Worm (Caenorhabditis elegans): ENCODE measurements around the gene frpr-14.

DNA sequence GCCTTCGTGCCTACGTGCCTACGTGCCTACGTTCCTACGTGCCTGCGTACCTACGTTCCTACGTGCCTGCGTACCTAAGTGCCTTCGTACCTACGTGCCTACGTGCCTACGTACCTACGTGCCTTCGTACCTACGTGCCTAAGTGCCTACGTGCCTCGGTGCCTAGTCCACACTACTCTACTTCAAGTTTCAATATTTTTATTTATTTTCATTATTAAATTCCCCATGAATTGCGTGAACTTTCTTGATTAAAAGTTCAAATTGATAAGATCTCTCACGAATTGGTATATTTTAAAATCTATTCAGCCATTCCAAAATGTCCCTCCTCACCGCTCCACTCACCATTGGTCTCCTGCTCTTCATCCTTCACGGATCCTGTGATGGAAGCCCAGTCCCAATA, 23.4 kb downstream of the frpr-14 start, which contains the start of gene Y39F10C.3:
- TF ChIP-seq R02D3.7 (tag; optimal IDR thresholded peaks at IDR 0.05) (no peak), jun-1 (tag; optimal IDR thresholded peaks at IDR 0.05) (no peak), mep-1 (tag; optimal IDR thresholded peaks at IDR 0.05) (no peak), ama-1 (optimal IDR thresholded peaks at IDR 0.05) (no peak), F26F4.8 (GFP tag; conservative IDR thresholded peaks at IDR 0.05) (no peak), daf-8 (GFP tag; IDR thresholded peaks at IDR 0.05) (no peak), zfp-2 (tag; optimal IDR thresholded peaks at IDR 0.05) (no peak), zag-1 (tag; optimal IDR thresholded peaks at IDR 0.05) (no peak), mdl-1 (tag; optimal IDR thresholded peaks at IDR 0.05) (no peak)

Measured in whole organism, L4 larva.